Worm (Caenorhabditis elegans): ENCODE measurements around the gene slc-17.7.

slc-17.7 gene

DNA sequence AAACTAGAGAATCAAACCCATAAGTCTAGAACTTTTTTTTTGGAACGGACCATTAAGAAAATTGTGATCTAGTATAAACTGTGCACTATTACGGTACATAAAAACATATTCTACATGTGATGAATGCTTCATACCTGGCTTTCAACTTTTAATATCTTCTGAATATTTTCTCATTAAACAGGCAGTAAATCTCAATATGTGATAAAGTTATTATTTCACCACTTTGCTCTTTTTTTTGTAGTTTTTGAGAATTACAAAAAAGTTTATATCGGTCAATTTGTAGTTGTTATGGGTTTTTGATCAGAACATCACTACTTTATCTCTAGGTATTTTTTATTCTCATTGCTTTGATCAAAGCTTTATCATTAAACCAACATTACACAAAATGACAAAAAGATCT, 41.9 kb downstream of the slc-17.7 start:
- TF ChIP-seq ahr-1 (tag; optimal IDR thresholded peaks at IDR 0.05): no peak
- TF ChIP-seq sdc-2 (tag; optimal IDR thresholded peaks at IDR 0.05): no peak
- no peak for TF ChIP-seq fkh-10 (GFP tag; optimal IDR thresholded peaks at IDR 0.05)
- no peak for TF ChIP-seq fax-1 (tag; optimal IDR thresholded peaks at IDR 0.05)
- no peak for TF ChIP-seq sox-2 (GFP tag; IDR thresholded peaks at IDR 0.05)
- TF ChIP-seq ceh-2 (tag; optimal IDR thresholded peaks at IDR 0.05): no peak
- TF ChIP-seq odd-2 (tag; optimal IDR thresholded peaks at IDR 0.05): no peak
- no peak for TF ChIP-seq tbx-7 (tag; optimal IDR thresholded peaks at IDR 0.05)
- TF ChIP-seq unc-3 (GFP tag; conservative IDR thresholded peaks at IDR 0.05): no peak
- no peak for TF ChIP-seq unc-3 (tag; optimal IDR thresholded peaks at IDR 0.05)
- no peak for TF ChIP-seq pha-2 (tag; optimal IDR thresholded peaks at IDR 0.05)
- TF ChIP-seq gmeb-2 (tag; optimal IDR thresholded peaks at IDR 0.05): no peak
- TF ChIP-seq nfya-1 (tag; optimal IDR thresholded peaks at IDR 0.05): no peak
- TF ChIP-seq ceh-31 (tag; optimal IDR thresholded peaks at IDR 0.05): no peak
- TF ChIP-seq elt-4 (tag; optimal IDR thresholded peaks at IDR 0.05): no peak
- TF ChIP-seq ets-4 (tag; optimal IDR thresholded peaks at IDR 0.05): no peak
- no peak for TF ChIP-seq ceh-9 (tag; optimal IDR thresholded peaks at IDR 0.05)
- no peak for TF ChIP-seq eyg-1 (tag; optimal IDR thresholded peaks at IDR 0.05)
- no peak for TF ChIP-seq hlh-6 (tag; optimal IDR thresholded peaks at IDR 0.05)
- TF ChIP-seq nhr-11 (tag; optimal IDR thresholded peaks at IDR 0.05): no peak

DNA sequence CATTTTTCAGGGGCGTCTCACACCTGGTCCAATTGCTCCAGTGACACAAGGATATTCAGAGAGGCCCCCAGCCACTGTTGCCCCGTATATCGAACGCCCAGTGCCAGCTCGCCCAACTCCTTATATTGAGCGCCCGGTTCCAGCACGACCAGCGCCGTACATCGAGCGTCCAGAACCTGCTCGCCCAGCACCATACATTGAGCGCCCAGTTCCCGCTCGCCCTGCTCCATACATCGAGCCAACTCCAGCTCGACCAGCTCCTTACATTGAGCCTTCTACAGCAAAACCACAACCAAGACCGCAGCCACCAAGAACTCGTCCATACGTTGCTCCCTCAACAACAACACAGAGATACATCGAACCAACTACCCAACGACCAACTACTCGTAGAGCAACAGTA, 43.5 kb downstream of the slc-17.7 start:
- TF ChIP-seq syd-9 (tag; optimal IDR thresholded peaks at IDR 0.05): no peak
- TF ChIP-seq ref-2 (tag; optimal IDR thresholded peaks at IDR 0.05): no peak

DNA sequence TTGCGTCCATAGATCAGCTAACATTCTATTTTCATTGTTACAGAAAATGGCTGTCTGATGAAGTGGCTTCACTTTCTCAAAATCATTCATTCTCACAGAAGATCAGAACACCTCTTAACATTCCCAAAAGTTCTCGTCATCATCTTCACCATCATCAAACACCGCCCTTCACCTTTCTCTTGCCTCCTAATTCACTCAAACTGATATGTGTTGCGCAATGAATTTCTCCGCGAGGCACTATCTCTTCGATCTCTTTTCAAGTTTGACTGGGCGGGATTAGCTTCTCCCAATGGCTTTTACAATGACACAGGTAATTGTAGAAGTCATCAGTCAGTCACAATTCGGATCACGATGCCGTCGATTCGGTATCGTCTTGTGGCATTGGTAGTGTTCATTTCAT, 44.7 kb downstream of the slc-17.7 start, which contains the start of gene grd-6:
TSS of gene grd-6 (plus strand) at position 301 of the 400 bp plus-strand sequence.
- TF ChIP-seq ceh-24 (tag; optimal IDR thresholded peaks at IDR 0.05) (no peak), hlh-13 (GFP tag; optimal IDR thresholded peaks at IDR 0.05) (no peak), pros-1 (tag; optimal IDR thresholded peaks at IDR 0.05) (no peak), madf-2 (tag; optimal IDR thresholded peaks at IDR 0.05) (no peak)

DNA sequence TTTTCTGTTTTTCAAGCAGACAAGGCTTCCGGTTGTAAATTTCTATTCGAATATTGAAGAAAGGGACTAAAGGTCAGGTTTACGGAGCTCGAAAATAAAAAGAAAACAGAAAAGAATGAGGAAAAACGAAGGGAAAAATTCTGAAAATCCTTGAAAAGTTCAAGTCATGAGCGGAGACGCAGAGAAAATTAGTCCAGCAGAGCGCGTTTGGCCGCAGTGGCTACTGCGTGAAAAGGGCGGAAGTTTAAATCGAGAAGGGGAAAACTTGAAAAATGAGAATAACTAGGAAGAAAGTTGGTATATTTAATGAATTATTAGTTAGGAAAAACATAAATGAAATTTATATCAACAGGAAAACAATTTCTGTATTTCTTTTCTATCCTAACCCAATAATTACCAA, 45.9 kb downstream of the slc-17.7 start:
- peak; percentile 15 for TF ChIP-seq elt-2 (tag; optimal IDR thresholded peaks at IDR 0.05)
- no peak for TF ChIP-seq ceh-24 (tag; optimal IDR thresholded peaks at IDR 0.05)
- peak; percentile 56 for TF ChIP-seq unc-42 (tag; optimal IDR thresholded peaks at IDR 0.05)
- TF ChIP-seq nfya-1 (tag; optimal IDR thresholded peaks at IDR 0.05): peak; percentile 29
- TF ChIP-seq ceh-31 (tag; optimal IDR thresholded peaks at IDR 0.05): peak; percentile 24
- no peak for TF ChIP-seq zip-5 (tag; optimal IDR thresholded peaks at IDR 0.05)

DNA sequence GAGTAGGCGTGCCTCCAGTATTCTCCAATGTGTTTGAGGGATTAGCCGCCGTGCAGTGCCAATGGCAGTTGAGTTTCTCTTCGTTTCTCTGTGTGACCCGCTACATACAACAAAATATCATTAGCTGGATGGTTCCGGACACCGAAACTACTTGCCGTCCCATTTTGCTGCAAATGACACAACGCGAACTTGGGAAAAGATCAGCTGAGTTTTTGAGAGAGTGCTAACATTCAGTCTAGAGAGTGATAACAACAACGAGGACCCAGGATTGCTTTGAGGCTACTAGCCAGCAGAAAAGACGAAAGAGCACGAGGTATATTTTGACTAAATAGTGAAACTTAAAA, 46.9 kb downstream of the slc-17.7 start:
- TF ChIP-seq pros-1 (tag; optimal IDR thresholded peaks at IDR 0.05): no peak
- TF ChIP-seq dve-1 (tag; optimal IDR thresholded peaks at IDR 0.05): no peak
- TF ChIP-seq ceh-6 (GFP tag; optimal IDR thresholded peaks at IDR 0.05): peak; percentile 1
- TF ChIP-seq pag-3 (tag; optimal IDR thresholded peaks at IDR 0.05; ENCODE audit: borderline replicate concordance): no peak
- no peak for TF ChIP-seq pax-1 (tag; optimal IDR thresholded peaks at IDR 0.05)
- TF ChIP-seq pqm-1 (tag; optimal IDR thresholded peaks at IDR 0.05): no peak
- no peak for TF ChIP-seq nfya-1 (tag; optimal IDR thresholded peaks at IDR 0.05)

Data from whole organism, late embryonic.